Comparison of ENCODE assay signal across 2 fruit fly cellular contexts in genomic region chr3L:1463547-1463946, dm6.
TF ChIP-seq lines count a peak whose summit lies in the region.

Gene rho, plus strand, starts transcription at chr3L:1463811.

TF ChIP-seq in whole organism, embryonic, 481 proteins besides CTCF, POLR2A, EP300 and RAD21 (continued from another document and continues in another):
- TF ChIP-seq CG13296 (GFP tag; optimal IDR thresholded peaks at IDR 0.05; lab: Kevin White, UChicago) (no peak), CG10147 (GFP tag; optimal IDR thresholded peaks at IDR 0.05; lab: Kevin White, UChicago) (no peak), zfh1 (GFP tag; IDR thresholded peaks at IDR 0.05; lab: Robert Waterston, UW) (no peak), mirr (GFP tag; optimal IDR thresholded peaks at IDR 0.05; lab: Kevin White, UChicago) (peak; percentile 46), CG9609 (GFP tag; optimal IDR thresholded peaks at IDR 0.05; lab: Kevin White, UChicago) (no peak), CG12104 (GFP tag; optimal IDR thresholded peaks at IDR 0.05; lab: Kevin White, UChicago) (no peak), CG17802 (tag; optimal IDR thresholded peaks at IDR 0.05; lab: Kevin White, UChicago) (no peak), Nf-YB (GFP tag; optimal IDR thresholded peaks at IDR 0.05; lab: Kevin White, UChicago) (peak; percentile 18), CG12744 (GFP tag; optimal IDR thresholded peaks at IDR 0.05; lab: Kevin White, UChicago) (no peak), CG31224 (GFP tag; IDR thresholded peaks at IDR 0.05; lab: Robert Waterston, UW) (no peak), CG1603 (tag; optimal IDR thresholded peaks at IDR 0.05; lab: Kevin White, UChicago) (peak; percentile 17), her (GFP tag; optimal IDR thresholded peaks at IDR 0.05; lab: Kevin White, UChicago) (peak; percentile 41), bcd (GFP tag; optimal IDR thresholded peaks at IDR 0.05; lab: Kevin White, UChicago) (no peak), D (optimal IDR thresholded peaks at IDR 0.05; lab: Kevin White, UChicago) (no peak), D (GFP tag; optimal IDR thresholded peaks at IDR 0.05; lab: Kevin White, UChicago) (no peak), Sry-β (GFP tag; optimal IDR thresholded peaks at IDR 0.05; lab: Kevin White, UChicago) (no peak), CG16813 (GFP tag; IDR thresholded peaks at IDR 0.05; lab: Robert Waterston, UW; ENCODE audit: partially characterized antibody) (0 out of 3 replicates have a peak, but pooled peaks have one; percentile 14), ci (GFP tag; IDR thresholded peaks at IDR 0.05; lab: Robert Waterston, UW) (peak; percentile 79), Ssrp (tag; optimal IDR thresholded peaks at IDR 0.05; lab: Kevin White, UChicago) (no peak), trem (tag; optimal IDR thresholded peaks at IDR 0.05; lab: Kevin White, UChicago) (peak; percentile 21), yki (optimal IDR thresholded peaks at IDR 0.05; lab: Kevin White, UChicago) (no peak), CG4730 (GFP tag; IDR thresholded peaks at IDR 0.05; lab: Robert Waterston, UW) (no peak), Tbp (GFP tag; optimal IDR thresholded peaks at IDR 0.05; lab: Kevin White, UChicago) (peak; percentile 81), chinmo (GFP tag; IDR thresholded peaks at IDR 0.05; lab: Robert Waterston, UW; ENCODE audit: partially characterized antibody) (peak; percentile 90; the same call in 3 of the 4 replicates), gt (GFP tag; IDR thresholded peaks at IDR 0.05; lab: Robert Waterston, UW) (no peak), pho (GFP tag; optimal IDR thresholded peaks at IDR 0.05; lab: Kevin White, UChicago) (no peak), Dip3 (GFP tag; optimal IDR thresholded peaks at IDR 0.05; lab: Kevin White, UChicago) (no peak), CG34376 (GFP tag; optimal IDR thresholded peaks at IDR 0.05; lab: Kevin White, UChicago) (no peak), CG4820 (GFP tag; optimal IDR thresholded peaks at IDR 0.05; lab: Kevin White, UChicago) (no peak), CG1529 (GFP tag; optimal IDR thresholded peaks at IDR 0.05; lab: Kevin White, UChicago) (peak; percentile 31), Mad (GFP tag; optimal IDR thresholded peaks at IDR 0.05; lab: Kevin White, UChicago) (no peak), Sox100B (GFP tag; optimal IDR thresholded peaks at IDR 0.05; lab: Kevin White, UChicago) (no peak), chn (GFP tag; optimal IDR thresholded peaks at IDR 0.05; lab: Kevin White, UChicago) (no peak), dan (GFP tag; IDR thresholded peaks at IDR 0.05; lab: Robert Waterston, UW) (no peak), maf-S (GFP tag; optimal IDR thresholded peaks at IDR 0.05; lab: Kevin White, UChicago) (no peak), CG4328 (GFP tag; optimal IDR thresholded peaks at IDR 0.05; lab: Kevin White, UChicago) (no peak), CG15011 (GFP tag; optimal IDR thresholded peaks at IDR 0.05; lab: Kevin White, UChicago) (no peak), wor (GFP tag; IDR thresholded peaks at IDR 0.05; lab: Robert Waterston, UW) (no peak), sna (GFP tag; IDR thresholded peaks at IDR 0.05; lab: Robert Waterston, UW; ENCODE audit: partially characterized antibody) (peak; percentile 51; the same call in 1 of the 2 replicates), Bgb (GFP tag; IDR thresholded peaks at IDR 0.05; lab: Robert Waterston, UW; ENCODE audit: partially characterized antibody) (peak; percentile 67; the same call in 1 of the 2 replicates), lab (GFP tag; optimal IDR thresholded peaks at IDR 0.05; lab: Kevin White, UChicago) (peak; percentile 39), ssp (GFP tag; IDR thresholded peaks at IDR 0.05; lab: Robert Waterston, UW) (no peak), stwl (tag; optimal IDR thresholded peaks at IDR 0.05; lab: Kevin White, UChicago) (peak; percentile 1), lola (GFP tag; optimal IDR thresholded peaks at IDR 0.05; lab: Kevin White, UChicago) (no peak), CG14441 (GFP tag; IDR thresholded peaks at IDR 0.05; lab: Robert Waterston, UW) (no peak), pfk (GFP tag; optimal IDR thresholded peaks at IDR 0.05; lab: Kevin White, UChicago) (no peak), E2f2 (GFP tag; IDR thresholded peaks at IDR 0.05; lab: Robert Waterston, UW) (peak; percentile 35), TFAM (GFP tag; optimal IDR thresholded peaks at IDR 0.05; lab: Kevin White, UChicago) (no peak), CG10979 (tag; optimal IDR thresholded peaks at IDR 0.05; lab: Kevin White, UChicago) (peak; percentile 5), ranshi (GFP tag; IDR thresholded peaks at IDR 0.05; lab: Robert Waterston, UW) (no peak; the same call in 1 of the 2 replicates), Hr39 (optimal IDR thresholded peaks at IDR 0.05; lab: Kevin White, UChicago) (no peak), da (GFP tag; optimal IDR thresholded peaks at IDR 0.05; lab: Kevin White, UChicago) (no peak), CG32772 (GFP tag; IDR thresholded peaks at IDR 0.05; lab: Robert Waterston, UW) (no peak), tx (GFP tag; optimal IDR thresholded peaks at IDR 0.05; lab: Kevin White, UChicago) (peak; percentile 2), CG42726 (GFP tag; IDR thresholded peaks at IDR 0.05; lab: Robert Waterston, UW; ENCODE audit: partially characterized antibody) (peak; percentile 63; the same call in 1 of the 2 replicates), HLH54F (GFP tag; optimal IDR thresholded peaks at IDR 0.05; lab: Kevin White, UChicago) (no peak), caup (GFP tag; optimal IDR thresholded peaks at IDR 0.05; lab: Kevin White, UChicago; ENCODE audit: severe bottlenecking) (peak; percentile 44), lbe (GFP tag; optimal IDR thresholded peaks at IDR 0.05; lab: Kevin White, UChicago) (no peak), HHEX (GFP tag; optimal IDR thresholded peaks at IDR 0.05; lab: Kevin White, UChicago) (peak; percentile 15), prd (optimal IDR thresholded peaks at IDR 0.05; lab: Kevin White, UChicago) (no peak), prd (GFP tag; IDR thresholded peaks at IDR 0.05; lab: Robert Waterston, UW) (0 out of 3 replicates have a peak, but pooled peaks have one; percentile 10), slou (GFP tag; optimal IDR thresholded peaks at IDR 0.05; lab: Kevin White, UChicago) (no peak), Hr78 (GFP tag; optimal IDR thresholded peaks at IDR 0.05; lab: Kevin White, UChicago) (no peak), Usf (GFP tag; optimal IDR thresholded peaks at IDR 0.05; lab: Kevin White, UChicago) (no peak), ato (GFP tag; IDR thresholded peaks at IDR 0.05; lab: Robert Waterston, UW; ENCODE audit: partially characterized antibody) (peak; percentile 71; the same call in 1 of the 2 replicates), CG16779 (GFP tag; IDR thresholded peaks at IDR 0.05; lab: Robert Waterston, UW) (no peak)

TF ChIP-seq in whole organism, prepupa, 60 proteins besides CTCF, POLR2A, EP300 and RAD21 (continued from another document):
- TF ChIP-seq ss (GFP tag; optimal IDR thresholded peaks at IDR 0.05; lab: Kevin White, UChicago), result peak; percentile 59 to 74
- peak; percentile 71 for TF ChIP-seq Eip78C (GFP tag; lab: Kevin White, UChicago)
- no peak for TF ChIP-seq Smox (GFP tag; optimal IDR thresholded peaks at IDR 0.05; lab: Kevin White, UChicago)
- TF ChIP-seq CG1621 (tag; optimal IDR thresholded peaks at IDR 0.05; lab: Kevin White, UChicago), result peak; percentile 59
- TF ChIP-seq CG8632 (GFP tag; optimal IDR thresholded peaks at IDR 0.05; lab: Kevin White, UChicago), result no peak
- no peak for TF ChIP-seq Sox15 (GFP tag; optimal IDR thresholded peaks at IDR 0.05; lab: Kevin White, UChicago)
- peak; percentile 15 for TF ChIP-seq pdm3 (GFP tag; optimal IDR thresholded peaks at IDR 0.05; lab: Kevin White, UChicago)
- peak; percentile 11 for TF ChIP-seq CG32006 (GFP tag; optimal IDR thresholded peaks at IDR 0.05; lab: Kevin White, UChicago)
- peak; percentile 27 for TF ChIP-seq CG16779 (tag; optimal IDR thresholded peaks at IDR 0.05; lab: Kevin White, UChicago)
- TF ChIP-seq CG3032 (tag; optimal IDR thresholded peaks at IDR 0.05; lab: Kevin White, UChicago), result peak; percentile 14
- no peak for TF ChIP-seq CG11762 (GFP tag; optimal IDR thresholded peaks at IDR 0.05; lab: Kevin White, UChicago; ENCODE audit: insufficient read depth)
- TF ChIP-seq Blimp-1 (GFP tag; optimal IDR thresholded peaks at IDR 0.05; lab: Kevin White, UChicago), result peak; percentile 14
- TF ChIP-seq CG11294 (GFP tag; IDR thresholded peaks at IDR 0.05; lab: Robert Waterston, UW), result peak; percentile 19; the same call in 1 of the 2 replicates
- TF ChIP-seq lz (GFP tag; optimal IDR thresholded peaks at IDR 0.05; lab: Kevin White, UChicago), result peak; percentile 7
- TF ChIP-seq CG6163 (GFP tag; IDR thresholded peaks at IDR 0.05; lab: Robert Waterston, UW), result peak; percentile 67; the same call in 1 of the 3 replicates
